Worm (Caenorhabditis elegans) whole organism, young adult: ENCODE data around the gene glb-30.

Source experiments
- D2030.7 ChIP-seq: fragments of 200-800 bp; sonication (Bioruptor generic); IDR thresholded peaks from 2 replicates; pipeline ENCODE4 v1.3.6; 2022; ENCODE audit warnings: missing genetic modification reagents, missing genetic modification characterization, missing compliant biosample characterization
- F55B11.4 ChIP-seq: sonication (generic microtip); optimal IDR thresholded peaks from 2 replicates; lab custom pipeline; 2016; ENCODE audit warnings: missing compliant biosample characterization, missing genetic modification characterization, borderline replicate concordance; ENCODE audit not compliant: insufficient read depth
- ama-1 ChIP-seq, 3 experiments: fragments of 150-350 bp in 1 of 3; sonication (generic microtip) in 2 of 3; optimal IDR thresholded peaks; 2 replicates each; lab custom pipeline; 2014 to 2018; ENCODE audit warnings: missing biosample characterization in 2 of 3, missing genetic modification characterization in 2 of 3, missing genetic modification reagents in 2 of 3
- attf-3 ChIP-seq: fragments of 200-800 bp; sonication (Bioruptor generic); conservative IDR thresholded peaks from 2 replicates; pipeline ENCODE4 v1.3.6; 2022; ENCODE audit warnings: missing genetic modification reagents, missing genetic modification characterization, missing compliant biosample characterization
- cebp-2 ChIP-seq: fragments of 200-800 bp; sonication (Bioruptor generic); IDR thresholded peaks from 2 replicates; pipeline ENCODE4 v1.3.6; 2022; ENCODE audit warnings: missing genetic modification characterization, missing compliant biosample characterization
- him-1 ChIP-seq: sonication (generic microtip); optimal IDR thresholded peaks from 2 replicates; lab custom pipeline; 2016; ENCODE audit warnings: missing genotype, missing genetic modification reagents, missing genetic modification characterization, missing compliant biosample characterization
- hlh-12 ChIP-seq: sonication (generic microtip); optimal IDR thresholded peaks from 2 replicates; lab custom pipeline; 2016; ENCODE audit warnings: missing genetic modification characterization, missing compliant biosample characterization
- hlh-26 ChIP-seq: fragments of 200-800 bp; sonication (Bioruptor generic); conservative IDR thresholded peaks from 2 replicates; pipeline ENCODE4 v1.3.6; 2022; ENCODE audit warnings: missing genetic modification reagents, missing genetic modification characterization, missing compliant biosample characterization
- lin-54 ChIP-seq: fragments of 200-800 bp; sonication (Bioruptor generic); optimal IDR thresholded peaks from 2 replicates; lab custom pipeline; 2018; ENCODE audit warnings: mild to moderate bottlenecking, missing genetic modification characterization, missing compliant biosample characterization
- nhr-90 ChIP-seq: sonication (generic microtip); optimal IDR thresholded peaks from 2 replicates; lab custom pipeline; 2016; ENCODE audit warnings: missing genotype, mild to moderate bottlenecking, missing genetic modification characterization, missing compliant biosample characterization
- pha-4 ChIP-seq: fragments of 150-350 bp; sonication (generic microtip); optimal IDR thresholded peaks from 2 replicates; lab custom pipeline; 2014; ENCODE audit warnings: missing biosample characterization, missing genetic modification reagents, missing genetic modification characterization
- repo-1 ChIP-seq: sonication (generic microtip); optimal IDR thresholded peaks from 2 replicates; lab custom pipeline; 2017; ENCODE audit warnings: mild to moderate bottlenecking, missing genetic modification characterization, missing compliant biosample characterization
- snpc-3.4 ChIP-seq: sonication (generic microtip); optimal IDR thresholded peaks from 2 replicates; lab custom pipeline; 2017; ENCODE audit warnings: missing genetic modification characterization, mild to moderate bottlenecking, missing compliant biosample characterization, antibody characterized with exemption, moderate library complexity, missing genotype, missing genetic modification reagents

DNA sequence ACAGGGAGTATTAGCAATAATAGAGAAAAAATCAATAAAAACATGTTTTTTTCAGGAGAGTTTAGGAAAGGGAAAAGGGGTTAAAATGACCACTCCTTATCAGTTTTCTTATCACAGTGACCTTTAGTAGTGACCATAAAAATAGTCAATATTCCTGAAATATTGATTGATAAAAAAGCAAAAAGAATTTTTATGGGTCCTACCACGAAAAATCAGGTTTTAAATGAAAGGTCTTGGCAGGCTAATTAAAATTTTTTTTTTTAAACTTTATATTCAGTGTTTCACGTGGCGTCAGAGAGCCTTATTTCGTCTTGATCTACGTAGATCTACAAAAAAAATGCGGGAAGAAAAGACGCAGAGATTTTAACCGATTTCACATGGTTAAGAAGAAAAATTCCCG, 11.0 kb downstream of the glb-30 start, which contains the start of gene cht-4:
- no peak for TF ChIP-seq attf-3 (GFP tag; lab: Robert Waterston, UW)
- no peak for TF ChIP-seq hlh-12 (tag; lab: Kevin White, UChicago)
- no peak for TF ChIP-seq cebp-2 (GFP tag; lab: Robert Waterston, UW)
- TF ChIP-seq lin-54 (GFP tag; lab: Kevin White, UChicago), result no peak
- TF ChIP-seq ama-1 (optimal IDR thresholded peaks at IDR 0.05; lab: Kevin White, UChicago), result no peak
- TF ChIP-seq ama-1 (GFP tag; optimal IDR thresholded peaks at IDR 0.05; lab: Kevin White, UChicago), result no peak
- TF ChIP-seq repo-1 (tag; lab: Kevin White, UChicago), result no peak
- TF ChIP-seq snpc-3.4 (tag; lab: Kevin White, UChicago), result no peak
- TF ChIP-seq pha-4, result no peak
- no peak for TF ChIP-seq hlh-26 (GFP tag; lab: Robert Waterston, UW)
- TF ChIP-seq nhr-90 (tag; lab: Kevin White, UChicago), result no peak
- TF ChIP-seq F55B11.4, result no peak
- TF ChIP-seq him-1 (tag; lab: Kevin White, UChicago), result no peak
- TF ChIP-seq D2030.7 (GFP tag; lab: Robert Waterston, UW), result no peak
